Fruit fly (Drosophila melanogaster) whole organism, embryonic: ENCODE results near the gene CG7896.
A peak's percentile ranks its signal among the peaks of the same experiment; 100 is the strongest.

Source experiments
- ATbp ChIP-seq: fragments of 200-800 bp; sonication (Bioruptor generic); optimal IDR thresholded peaks from 2 replicates; lab custom pipeline; 2017; ENCODE audit warnings: missing biosample characterization, mild to moderate bottlenecking, missing genetic modification characterization, missing genetic modification reagents
- CG11093 ChIP-seq: fragments of 200-800 bp; sonication (Bioruptor generic); IDR thresholded peaks from 3 replicates; pipeline ENCODE4 v1.3.6; 2022; ENCODE audit warnings: missing biosample characterization, missing genetic modification characterization
- CG11398 ChIP-seq: fragments of 200-800 bp; sonication (Bioruptor generic); optimal IDR thresholded peaks from 2 replicates; lab custom pipeline; 2016; ENCODE audit warnings: missing biosample characterization, missing genetic modification characterization
- CG12071 ChIP-seq: fragments of 200-800 bp; sonication (Bioruptor generic); optimal IDR thresholded peaks from 3 replicates; lab custom pipeline; 2018; ENCODE audit warnings: missing biosample characterization, mild to moderate bottlenecking, missing genetic modification characterization
- CG12236 ChIP-seq: fragments of 200-800 bp; sonication (Bioruptor generic); optimal IDR thresholded peaks from 2 replicates; lab custom pipeline; 2016; ENCODE audit warnings: missing biosample characterization, missing genetic modification characterization
- CG13123 ChIP-seq: fragments of 200-800 bp; sonication (Bioruptor generic); optimal IDR thresholded peaks from 2 replicates; lab custom pipeline; 2016; ENCODE audit warnings: missing biosample characterization, missing genetic modification characterization
- CG13894 ChIP-seq: fragments of 200-800 bp; sonication (Bioruptor generic); optimal IDR thresholded peaks from 3 replicates; lab custom pipeline; 2018; ENCODE audit warnings: missing biosample characterization, mild to moderate bottlenecking, missing genetic modification characterization, moderate library complexity
- CG14710 ChIP-seq: fragments of 200-800 bp; sonication (Bioruptor generic); optimal IDR thresholded peaks from 3 replicates; lab custom pipeline; 2019; ENCODE audit warnings: missing biosample characterization, mild to moderate bottlenecking, missing genetic modification characterization, moderate library complexity
- CG15601 ChIP-seq: fragments of 200-800 bp; sonication (Bioruptor generic); optimal IDR thresholded peaks from 3 replicates; lab custom pipeline; 2019; ENCODE audit warnings: missing biosample characterization, mild to moderate bottlenecking, missing genetic modification characterization, moderate library complexity
- CG17186 ChIP-seq: fragments of 200-800 bp; sonication (Bioruptor generic); optimal IDR thresholded peaks from 3 replicates; lab custom pipeline; 2017; ENCODE audit warnings: missing biosample characterization, missing genetic modification reagents, missing genetic modification characterization
- CG17829 ChIP-seq: fragments of 200-800 bp; optimal IDR thresholded peaks from 2 replicates; lab custom pipeline; 2019; ENCODE audit warnings: missing biosample characterization, mild to moderate bottlenecking, missing genetic modification characterization, moderate library complexity
- CG18476 ChIP-seq: fragments of 200-800 bp; sonication (Bioruptor generic); optimal IDR thresholded peaks from 2 replicates; lab custom pipeline; 2016; ENCODE audit warnings: missing biosample characterization, mild to moderate bottlenecking, missing genetic modification characterization
- CG18599 ChIP-seq: fragments of 200-800 bp; sonication (Bioruptor generic); optimal IDR thresholded peaks from 3 replicates; lab custom pipeline; 2017; ENCODE audit warnings: missing biosample characterization, missing genetic modification characterization, mild to moderate bottlenecking, moderate library complexity, missing genetic modification reagents
- CG31441 ChIP-seq: fragments of 200-800 bp; sonication (Bioruptor generic); IDR thresholded peaks from 2 replicates; pipeline ENCODE4 v1.3.6; 2022; ENCODE audit warnings: missing biosample characterization, missing genetic modification characterization
- CG34422 ChIP-seq: fragments of 200-800 bp; sonication (Bioruptor generic); IDR thresholded peaks from 3 replicates; pipeline ENCODE4 v1.3.6; 2022; ENCODE audit warnings: missing biosample characterization, missing genetic modification characterization
- CG6254 ChIP-seq: fragments of 200-800 bp; sonication (Bioruptor generic); optimal IDR thresholded peaks from 3 replicates; lab custom pipeline; 2017; ENCODE audit warnings: mild to moderate bottlenecking, missing biosample characterization, missing genetic modification reagents, missing genetic modification characterization
- CG8388 ChIP-seq: fragments of 200-800 bp; sonication (Bioruptor generic); optimal IDR thresholded peaks from 2 replicates; lab custom pipeline; 2019; ENCODE audit warnings: missing biosample characterization, mild to moderate bottlenecking, missing genetic modification characterization, moderate library complexity
- D ChIP-seq, 2 experiments: fragments of 200-800 bp in 1 of 2; fragments of >200 bp in 1 of 2; sonication (Bioruptor generic) in 1 of 2; optimal IDR thresholded peaks; 2 replicates in 1 of 2; 3 replicates in 1 of 2; lab custom pipeline; 2017; ENCODE audit warnings: mild to moderate bottlenecking in 1 of 2, missing biosample characterization in 1 of 2, missing genetic modification characterization in 1 of 2, missing genetic modification reagents in 1 of 2
- Dfd ChIP-seq, 2 experiments: fragments of >200 bp; optimal IDR thresholded peaks; 2 replicates each; lab custom pipeline; 2017; ENCODE audit warnings: missing biosample characterization in 2 of 2, missing genetic modification characterization in 2 of 2
- Lim3 ChIP-seq: fragments of 200-800 bp; sonication (Bioruptor generic); IDR thresholded peaks from 2 replicates; pipeline ENCODE4 v1.3.6; 2022; ENCODE audit warnings: missing biosample characterization, missing genetic modification characterization
- Mad ChIP-seq: fragments of 200-800 bp; sonication (Bioruptor generic); optimal IDR thresholded peaks from 2 replicates; lab custom pipeline; 2016; ENCODE audit warnings: missing biosample characterization, missing genetic modification characterization
- Med ChIP-seq: fragments of 200-800 bp; sonication (Bioruptor generic); peaks from one replicate; lab custom pipeline; 2016; ENCODE audit warnings: missing biosample characterization, missing genetic modification characterization, mild to moderate bottlenecking, inconsistent platforms, moderate library complexity
- NC2α ChIP-seq: fragments of 200-800 bp; sonication (Bioruptor generic); optimal IDR thresholded peaks from 2 replicates; lab custom pipeline; 2016; ENCODE audit warnings: missing biosample characterization, missing genetic modification characterization
- NK7.1 ChIP-seq: fragments of 200-800 bp; sonication (Bioruptor generic); optimal IDR thresholded peaks from 3 replicates; lab custom pipeline; 2016; ENCODE audit warnings: missing biosample characterization, missing genetic modification characterization
- Oli ChIP-seq: fragments of 200-800 bp; sonication (Bioruptor generic); optimal IDR thresholded peaks from 2 replicates; lab custom pipeline; 2018; ENCODE audit warnings: missing biosample characterization, mild to moderate bottlenecking, missing genetic modification characterization, moderate library complexity
- Sry-δ ChIP-seq: fragments of 200-800 bp; sonication (Bioruptor generic); optimal IDR thresholded peaks from 2 replicates; lab custom pipeline; 2016; ENCODE audit warnings: missing biosample characterization, missing genetic modification characterization
- TFAM ChIP-seq: fragments of 200-800 bp; sonication (Bioruptor generic); optimal IDR thresholded peaks from 2 replicates; lab custom pipeline; 2017; ENCODE audit warnings: missing biosample characterization, missing genetic modification characterization, inconsistent platforms
- Xrp1 ChIP-seq: fragments of 200-800 bp; sonication (Bioruptor generic); IDR thresholded peaks from 2 replicates; pipeline ENCODE4 v1.3.6; 2022; ENCODE audit warnings: missing biosample characterization, missing genetic modification characterization
- az2 ChIP-seq: fragments of 200-800 bp; sonication (Bioruptor generic); optimal IDR thresholded peaks from 3 replicates; lab custom pipeline; 2016; ENCODE audit warnings: missing biosample characterization, missing genetic modification characterization
- bigmax ChIP-seq: fragments of 200-800 bp; sonication (Bioruptor generic); optimal IDR thresholded peaks from 2 replicates; lab custom pipeline; 2018; ENCODE audit warnings: missing biosample characterization, mild to moderate bottlenecking, missing genetic modification characterization
- bowl ChIP-seq: fragments of 200-800 bp; sonication (Bioruptor generic); IDR thresholded peaks from 2 replicates; pipeline ENCODE4 v1.3.6; 2022; ENCODE audit warnings: missing biosample characterization, missing genetic modification characterization
- cato ChIP-seq: fragments of 200-800 bp; sonication (Bioruptor generic); optimal IDR thresholded peaks from 2 replicates; lab custom pipeline; 2016; ENCODE audit warnings: missing biosample characterization, missing genetic modification characterization, borderline replicate concordance
- corto ChIP-seq: fragments of 200-800 bp; sonication (Bioruptor generic); optimal IDR thresholded peaks from 2 replicates; lab custom pipeline; 2016; ENCODE audit warnings: missing biosample characterization, mild to moderate bottlenecking, missing genetic modification characterization, moderate library complexity
- da ChIP-seq: fragments of 200-800 bp; sonication (Bioruptor generic); optimal IDR thresholded peaks from 2 replicates; lab custom pipeline; 2016; ENCODE audit warnings: missing biosample characterization, missing genetic modification characterization
- eve ChIP-seq, 2 experiments: fragments of >200 bp; optimal IDR thresholded peaks; 2 replicates each; lab custom pipeline; 2017; ENCODE audit warnings: missing biosample characterization in 2 of 2, missing genetic modification characterization in 2 of 2
- jing ChIP-seq: fragments of 200-800 bp; sonication (Bioruptor generic); optimal IDR thresholded peaks from 2 replicates; lab custom pipeline; 2018; ENCODE audit warnings: missing biosample characterization, mild to moderate bottlenecking, missing genetic modification characterization
- knrl ChIP-seq: fragments of 200-800 bp; sonication (Bioruptor generic); IDR thresholded peaks from 3 replicates; pipeline ENCODE4 v1.3.6; 2022; ENCODE audit warnings: missing biosample characterization, missing genetic modification characterization; ENCODE audit not compliant: partially characterized antibody
- luna ChIP-seq: fragments of 200-800 bp; sonication (Bioruptor generic); optimal IDR thresholded peaks from 2 replicates; lab custom pipeline; 2016; ENCODE audit warnings: missing biosample characterization, missing genetic modification characterization
- maf-S ChIP-seq: fragments of 200-800 bp; sonication (Bioruptor generic); optimal IDR thresholded peaks from 2 replicates; lab custom pipeline; 2016; ENCODE audit warnings: missing biosample characterization, missing genetic modification characterization
- mld ChIP-seq: fragments of 200-800 bp; sonication (Bioruptor generic); IDR thresholded peaks from 3 replicates; pipeline ENCODE4 v1.3.6; 2022; ENCODE audit warnings: missing biosample characterization, missing genetic modification characterization; ENCODE audit not compliant: partially characterized antibody
- nerfin-1 ChIP-seq: fragments of 200-800 bp; sonication (Bioruptor generic); optimal IDR thresholded peaks from 3 replicates; lab custom pipeline; 2019; ENCODE audit warnings: missing biosample characterization, mild to moderate bottlenecking, missing genetic modification characterization, moderate library complexity
- nerfin-2 ChIP-seq: fragments of 200-800 bp; sonication (Bioruptor generic); IDR thresholded peaks from 2 replicates; pipeline ENCODE4 v1.3.6; 2022; ENCODE audit warnings: missing biosample characterization, missing genetic modification characterization; ENCODE audit not compliant: partially characterized antibody
- oc ChIP-seq: fragments of 200-800 bp; sonication (Bioruptor generic); optimal IDR thresholded peaks from 2 replicates; lab custom pipeline; 2018; ENCODE audit warnings: missing biosample characterization, mild to moderate bottlenecking, missing genetic modification characterization, moderate library complexity
- org-1 ChIP-seq: fragments of 200-800 bp; sonication (Bioruptor generic); optimal IDR thresholded peaks from 2 replicates; lab custom pipeline; 2017; ENCODE audit warnings: missing biosample characterization, missing genetic modification characterization
- otp ChIP-seq: fragments of 200-800 bp; sonication (Bioruptor generic); IDR thresholded peaks from 3 replicates; pipeline ENCODE4, ENCODE4 v1.3.6; 2022; ENCODE audit warnings: missing biosample characterization, missing genetic modification characterization
- rib ChIP-seq: fragments of 200-800 bp; sonication (Bioruptor generic); IDR thresholded peaks from 2 replicates; pipeline ENCODE4 v1.3.6; 2022; ENCODE audit warnings: missing biosample characterization, missing genetic modification characterization
- scrt ChIP-seq: fragments of 200-800 bp; sonication (Bioruptor generic); optimal IDR thresholded peaks from 2 replicates; lab custom pipeline; 2018; ENCODE audit warnings: missing biosample characterization, mild to moderate bottlenecking, missing genetic modification characterization, moderate library complexity
- sr ChIP-seq: fragments of 200-800 bp; sonication (Bioruptor generic); IDR thresholded peaks from 3 replicates; pipeline ENCODE4 v1.3.6; 2022; ENCODE audit warnings: missing biosample characterization, missing genetic modification characterization
- tio ChIP-seq: fragments of 200-800 bp; sonication (Bioruptor generic); optimal IDR thresholded peaks from 2 replicates; lab custom pipeline; 2017; ENCODE audit warnings: missing biosample characterization, missing genetic modification characterization, inconsistent platforms
- usp ChIP-seq: fragments of >200 bp; optimal IDR thresholded peaks from 2 replicates; lab custom pipeline; 2017; ENCODE audit warnings: missing biosample characterization, missing genetic modification characterization
- zfh2 ChIP-seq: fragments of 200-800 bp; sonication (Bioruptor generic); optimal IDR thresholded peaks from 2 replicates; lab custom pipeline; 2016; ENCODE audit warnings: missing biosample characterization, missing genetic modification characterization

Gene CG7896

dm6 chr3R:30004648-30005047 is 21.4 kb downstream of the CG7896 start, which contains the start of the genes Nlp and Nph (continued):
- TF ChIP-seq D (optimal IDR thresholded peaks at IDR 0.05; lab: Kevin White, UChicago) (no peak), D (GFP tag; optimal IDR thresholded peaks at IDR 0.05; lab: Kevin White, UChicago) (no peak), CG8388 (no peak), oc (no peak), CG17829 (tag; lab: Kevin White, UChicago) (peak; percentile 80), tio (GFP tag; lab: Kevin White, UChicago) (no peak), knrl (GFP tag; lab: Robert Waterston, UW) (peak; percentile 88), Sry-δ (GFP tag; lab: Kevin White, UChicago) (peak; percentile 81), NK7.1 (no peak), CG11398 (no peak), org-1 (GFP tag; lab: Kevin White, UChicago) (no peak), Oli (no peak), CG31441 (GFP tag; lab: Robert Waterston, UW) (no peak), otp (GFP tag; lab: Robert Waterston, UW) (no peak), TFAM (GFP tag; lab: Kevin White, UChicago) (no peak), CG18476 (GFP tag; lab: Kevin White, UChicago) (peak; percentile 32), CG17186 (GFP tag; lab: Kevin White, UChicago) (peak; percentile 80), Dfd (GFP tag; optimal IDR thresholded peaks at IDR 0.05; lab: Kevin White, UChicago) (no peak), nerfin-1 (no peak), CG34422 (peak; percentile 51; the same call in 1 of the 3 replicates), ATbp (GFP tag; lab: Kevin White, UChicago) (no peak), scrt (GFP tag; lab: Kevin White, UChicago) (peak; percentile 75), Lim3 (GFP tag; lab: Robert Waterston, UW) (no peak), luna (GFP tag; lab: Kevin White, UChicago) (no peak), nerfin-2 (peak; percentile 78), az2 (no peak), Xrp1 (GFP tag; lab: Robert Waterston, UW) (no peak), corto (GFP tag; lab: Kevin White, UChicago) (no peak), CG13123 (GFP tag; lab: Kevin White, UChicago) (no peak), CG14710 (tag; lab: Kevin White, UChicago) (peak; percentile 67), CG12071 (no peak), maf-S (GFP tag; lab: Kevin White, UChicago) (no peak), CG6254 (GFP tag; lab: Kevin White, UChicago) (no peak), mld (GFP tag; lab: Robert Waterston, UW) (peak; percentile 56; the same call in 1 of the 3 replicates), bigmax (no peak), jing (GFP tag; lab: Kevin White, UChicago) (no peak), CG12236 (GFP tag; lab: Kevin White, UChicago) (no peak), usp (GFP tag; lab: Kevin White, UChicago) (no peak), CG13894 (tag; lab: Kevin White, UChicago) (no peak), cato (no peak), da (GFP tag; lab: Kevin White, UChicago) (no peak), Med (peak; percentile 89), Mad (GFP tag; lab: Kevin White, UChicago) (peak; percentile 41), CG11093 (GFP tag; lab: Robert Waterston, UW) (no peak), NC2α (GFP tag; lab: Kevin White, UChicago) (no peak), CG18599 (GFP tag; lab: Kevin White, UChicago) (no peak), bowl (GFP tag; lab: Robert Waterston, UW) (no peak), CG15601 (tag; lab: Kevin White, UChicago) (peak; percentile 5), zfh2 (GFP tag; lab: Kevin White, UChicago) (no peak), eve (GFP tag; optimal IDR thresholded peaks at IDR 0.05; lab: Kevin White, UChicago) (no peak), sr (GFP tag; lab: Robert Waterston, UW) (no peak), rib (no peak)
